Fruit fly (Drosophila melanogaster) whole organism, embryonic: Measurements from ENCODE around the gene fw.

ENCODE experiments used
- CG10147 ChIP-seq: fragments of 200-800 bp; sonication (Bioruptor generic); optimal IDR thresholded peaks from 2 replicates; lab custom pipeline; 2019; ENCODE audit warnings: missing biosample characterization, mild to moderate bottlenecking, missing genetic modification characterization, moderate library complexity
- CG10431 ChIP-seq: fragments of 200-800 bp; sonication (Bioruptor generic); optimal IDR thresholded peaks from 3 replicates; lab custom pipeline; 2018; ENCODE audit warnings: missing biosample characterization, mild to moderate bottlenecking, missing genetic modification characterization
- CG11456 ChIP-seq: fragments of 200-800 bp; sonication (Bioruptor generic); IDR thresholded peaks from 3 replicates; pipeline ENCODE4 v1.3.6; 2022; ENCODE audit warnings: missing biosample characterization, missing genetic modification characterization
- CG11695 ChIP-seq: fragments of 200-800 bp; sonication (Bioruptor generic); IDR thresholded peaks from 3 replicates; pipeline ENCODE4 v1.3.6; 2022; ENCODE audit warnings: missing biosample characterization, missing genetic modification characterization
- CG12299 ChIP-seq: fragments of 200-800 bp; sonication (Bioruptor generic); optimal IDR thresholded peaks from 2 replicates; lab custom pipeline; 2018; ENCODE audit warnings: missing biosample characterization, mild to moderate bottlenecking, missing genetic modification characterization
- CG15269 ChIP-seq: fragments of 200-800 bp; sonication (Bioruptor generic); optimal IDR thresholded peaks from 2 replicates; lab custom pipeline; 2018; ENCODE audit warnings: missing biosample characterization, mild to moderate bottlenecking, missing genetic modification characterization, moderate library complexity
- CG15514 ChIP-seq: fragments of 200-800 bp; sonication (Bioruptor generic); optimal IDR thresholded peaks from 3 replicates; lab custom pipeline; 2017; ENCODE audit warnings: missing biosample characterization, missing genetic modification characterization, mild to moderate bottlenecking, moderate library complexity, missing genetic modification reagents
- CG1603 ChIP-seq: fragments of 200-800 bp; sonication (Bioruptor generic); optimal IDR thresholded peaks from 2 replicates; lab custom pipeline; 2019; ENCODE audit warnings: missing biosample characterization, mild to moderate bottlenecking, missing genetic modification characterization, moderate library complexity
- CG16863 ChIP-seq: fragments of 200-800 bp; sonication (Bioruptor generic); optimal IDR thresholded peaks from 3 replicates; lab custom pipeline; 2016; ENCODE audit warnings: missing biosample characterization, missing genetic modification characterization
- CG18619 ChIP-seq: fragments of 200-800 bp; sonication (Bioruptor generic); optimal IDR thresholded peaks from 3 replicates; lab custom pipeline; 2017; ENCODE audit warnings: missing biosample characterization, mild to moderate bottlenecking, missing genetic modification characterization
- CG30403 ChIP-seq: fragments of 200-800 bp; sonication (Bioruptor generic); optimal IDR thresholded peaks from 3 replicates; lab custom pipeline; 2016; ENCODE audit warnings: missing biosample characterization, missing genetic modification characterization
- CG3065 ChIP-seq: fragments of 200-800 bp; sonication (Bioruptor generic); optimal IDR thresholded peaks from 2 replicates; lab custom pipeline; 2016; ENCODE audit warnings: missing biosample characterization, missing genetic modification characterization
- CG3163 ChIP-seq: fragments of 200-800 bp; sonication (Bioruptor generic); optimal IDR thresholded peaks from 3 replicates; lab custom pipeline; 2016; ENCODE audit warnings: missing biosample characterization, missing genetic modification characterization
- CG3407 ChIP-seq: fragments of 200-800 bp; sonication (Bioruptor generic); optimal IDR thresholded peaks from 2 replicates; lab custom pipeline; 2018; ENCODE audit warnings: missing biosample characterization, mild to moderate bottlenecking, missing genetic modification characterization
- CG42726 ChIP-seq: fragments of 200-800 bp; sonication (Bioruptor generic); IDR thresholded peaks from 2 replicates; pipeline ENCODE4 v1.3.6; 2022; ENCODE audit warnings: missing biosample characterization, missing genetic modification characterization; ENCODE audit not compliant: partially characterized antibody
- CG6791 ChIP-seq: fragments of 200-800 bp; sonication (Bioruptor generic); IDR thresholded peaks from 3 replicates; pipeline ENCODE4 v1.3.6; 2022; ENCODE audit warnings: missing biosample characterization, missing genetic modification characterization; ENCODE audit not compliant: partially characterized antibody
- CG7372 ChIP-seq: fragments of 200-800 bp; sonication (Bioruptor generic); IDR thresholded peaks from 2 replicates; pipeline ENCODE4 v1.3.6; 2022; ENCODE audit warnings: missing biosample characterization, missing genetic modification characterization
- CG8765 ChIP-seq: fragments of 200-800 bp; sonication (Bioruptor generic); IDR thresholded peaks from 2 replicates; pipeline ENCODE4 v1.3.6; 2022; ENCODE audit warnings: missing biosample characterization, missing genetic modification characterization
- CG9215 ChIP-seq: fragments of 200-800 bp; sonication (Bioruptor generic); IDR thresholded peaks from 2 replicates; pipeline ENCODE4 v1.3.6; 2022; ENCODE audit warnings: missing biosample characterization, missing genetic modification characterization
- Dip3 ChIP-seq: fragments of 200-800 bp; sonication (Bioruptor generic); optimal IDR thresholded peaks from 3 replicates; lab custom pipeline; 2016; ENCODE audit warnings: missing biosample characterization, missing genetic modification characterization
- Dref ChIP-seq: fragments of 200-800 bp; sonication (Bioruptor generic); IDR thresholded peaks from 2 replicates; pipeline ENCODE4 v1.3.6; 2022; ENCODE audit warnings: missing biosample characterization, missing genetic modification characterization
- Drgx ChIP-seq: fragments of 200-800 bp; sonication (Bioruptor generic); IDR thresholded peaks from 2 replicates; pipeline ENCODE4 v1.3.6; 2022; ENCODE audit warnings: missing biosample characterization, missing genetic modification characterization
- Elba2 ChIP-seq: fragments of 200-800 bp; sonication (Bioruptor generic); optimal IDR thresholded peaks from 3 replicates; lab custom pipeline; 2016; ENCODE audit warnings: missing biosample characterization, missing genetic modification characterization
- Hmr ChIP-seq: fragments of 200-800 bp; sonication (Bioruptor generic); optimal IDR thresholded peaks from 3 replicates; lab custom pipeline; 2017; ENCODE audit warnings: mild to moderate bottlenecking, missing biosample characterization, missing genetic modification reagents, missing genetic modification characterization
- Hr3 ChIP-seq: fragments of 200-800 bp; sonication (Bioruptor generic); optimal IDR thresholded peaks from 3 replicates; lab custom pipeline; 2016; ENCODE audit warnings: missing biosample characterization, missing genetic modification characterization
- Nf-YB ChIP-seq: fragments of 200-800 bp; sonication (Bioruptor generic); optimal IDR thresholded peaks from 3 replicates; lab custom pipeline; 2019; ENCODE audit warnings: missing biosample characterization, mild to moderate bottlenecking, missing genetic modification characterization, moderate library complexity
- Optix ChIP-seq: fragments of 200-800 bp; sonication (Bioruptor generic); IDR thresholded peaks from 3 replicates; pipeline ENCODE4 v1.3.6; 2022; ENCODE audit warnings: missing biosample characterization, missing genetic modification characterization
- Poxn ChIP-seq: fragments of 200-800 bp; sonication (Bioruptor generic); IDR thresholded peaks from 2 replicates; pipeline ENCODE4 v1.3.6; 2022; ENCODE audit warnings: missing biosample characterization, missing genetic modification characterization
- Sox100B ChIP-seq: fragments of 200-800 bp; sonication (Bioruptor generic); optimal IDR thresholded peaks from 3 replicates; lab custom pipeline; 2018; ENCODE audit warnings: missing biosample characterization, mild to moderate bottlenecking, missing genetic modification characterization
- ab ChIP-seq: fragments of 200-800 bp; sonication (Bioruptor generic); optimal IDR thresholded peaks from 2 replicates; lab custom pipeline; 2016; ENCODE audit warnings: missing biosample characterization, missing genetic modification characterization
- amos ChIP-seq: fragments of 200-800 bp; sonication (Bioruptor generic); IDR thresholded peaks from 2 replicates; pipeline ENCODE4 v1.3.6; 2022; ENCODE audit warnings: missing biosample characterization, missing genetic modification characterization; ENCODE audit not compliant: partially characterized antibody
- ase ChIP-seq: fragments of 200-800 bp; sonication (Bioruptor generic); IDR thresholded peaks from 3 replicates; pipeline ENCODE4 v1.3.6; 2022; ENCODE audit warnings: missing biosample characterization, missing genetic modification characterization
- cad ChIP-seq: fragments of >200 bp; optimal IDR thresholded peaks from 2 replicates; lab custom pipeline; 2017; ENCODE audit warnings: missing biosample characterization, missing genetic modification characterization
- cato ChIP-seq: fragments of 200-800 bp; sonication (Bioruptor generic); optimal IDR thresholded peaks from 2 replicates; lab custom pipeline; 2016; ENCODE audit warnings: missing biosample characterization, missing genetic modification characterization, borderline replicate concordance
- da ChIP-seq: fragments of 200-800 bp; sonication (Bioruptor generic); optimal IDR thresholded peaks from 2 replicates; lab custom pipeline; 2016; ENCODE audit warnings: missing biosample characterization, missing genetic modification characterization
- dimm ChIP-seq: fragments of 200-800 bp; sonication (Bioruptor generic); IDR thresholded peaks from 2 replicates; pipeline ENCODE4 v1.3.6; 2022; ENCODE audit warnings: missing biosample characterization, missing genetic modification characterization
- fd64A ChIP-seq: fragments of 200-800 bp; sonication (Bioruptor generic); optimal IDR thresholded peaks from 3 replicates; lab custom pipeline; 2018; ENCODE audit warnings: missing biosample characterization, mild to moderate bottlenecking, missing genetic modification characterization
- fd96Cb ChIP-seq: fragments of 200-800 bp; sonication (Bioruptor generic); optimal IDR thresholded peaks from 2 replicates; lab custom pipeline; 2018; ENCODE audit warnings: missing biosample characterization, mild to moderate bottlenecking, missing genetic modification characterization, moderate library complexity
- gem ChIP-seq: fragments of 200-800 bp; sonication (Bioruptor generic); optimal IDR thresholded peaks from 2 replicates; lab custom pipeline; 2019; ENCODE audit warnings: missing biosample characterization, mild to moderate bottlenecking, missing genetic modification characterization, moderate library complexity
- hth ChIP-seq: fragments of >200 bp; optimal IDR thresholded peaks from 2 replicates; lab custom pipeline; 2017; ENCODE audit warnings: inconsistent platforms
- jigr1 ChIP-seq: fragments of 200-800 bp; sonication (Bioruptor generic); IDR thresholded peaks from 3 replicates; pipeline ENCODE4 v1.3.6; 2022; ENCODE audit warnings: missing biosample characterization, missing genetic modification characterization
- jing ChIP-seq: fragments of 200-800 bp; sonication (Bioruptor generic); optimal IDR thresholded peaks from 2 replicates; lab custom pipeline; 2018; ENCODE audit warnings: missing biosample characterization, mild to moderate bottlenecking, missing genetic modification characterization
- mirr ChIP-seq: fragments of 200-800 bp; sonication (Bioruptor generic); optimal IDR thresholded peaks from 3 replicates; lab custom pipeline; 2018; ENCODE audit warnings: missing biosample characterization, mild to moderate bottlenecking, missing genetic modification characterization
- pho ChIP-seq: fragments of 200-800 bp; sonication (Bioruptor generic); optimal IDR thresholded peaks from 2 replicates; lab custom pipeline; 2016; ENCODE audit warnings: missing biosample characterization, missing genetic modification characterization
- psq ChIP-seq: fragments of 200-800 bp; sonication (Bioruptor generic); optimal IDR thresholded peaks from 2 replicates; lab custom pipeline; 2017; ENCODE audit warnings: missing biosample characterization, missing genetic modification characterization
- repo ChIP-seq: fragments of 200-800 bp; sonication (Bioruptor generic); optimal IDR thresholded peaks from 2 replicates; lab custom pipeline; 2016; ENCODE audit warnings: missing biosample characterization, missing genetic modification characterization
- sima ChIP-seq: fragments of 200-800 bp; sonication (Bioruptor generic); optimal IDR thresholded peaks from 2 replicates; lab custom pipeline; 2016; ENCODE audit warnings: missing biosample characterization, missing genetic modification characterization
- slou ChIP-seq: fragments of 200-800 bp; sonication (Bioruptor generic); optimal IDR thresholded peaks from 3 replicates; lab custom pipeline; 2016; ENCODE audit warnings: missing biosample characterization, missing genetic modification characterization
- slp2 ChIP-seq: fragments of 200-800 bp; sonication (Bioruptor generic); optimal IDR thresholded peaks from 2 replicates; lab custom pipeline; 2016; ENCODE audit warnings: missing biosample characterization, missing genetic modification characterization
- stc ChIP-seq: fragments of 200-800 bp; sonication (Bioruptor generic); IDR thresholded peaks from 2 replicates; pipeline ENCODE4 v1.3.6; 2022; ENCODE audit warnings: missing biosample characterization, missing genetic modification characterization
- vnd ChIP-seq: fragments of 200-800 bp; sonication (Bioruptor generic); IDR thresholded peaks from 3 replicates; pipeline ENCODE4 v1.3.6; 2022; ENCODE audit warnings: missing biosample characterization, missing genetic modification characterization; ENCODE audit not compliant: partially characterized antibody

The fw gene

dm6 chrX:12028825-12029514 is 25.3 kb upstream of the fw start, which contains the start of gene Usp7 (continued):
- TF ChIP-seq CG6791 (GFP tag; lab: Robert Waterston, UW) (peak; percentile 98), CG11456 (GFP tag; lab: Robert Waterston, UW) (no peak), dimm (GFP tag; lab: Robert Waterston, UW) (no peak), CG12299 (tag; lab: Kevin White, UChicago) (no peak), CG15269 (no peak), vnd (GFP tag; lab: Robert Waterston, UW) (peak; percentile 91), hth (lab: Kevin White, UChicago) (no peak), CG10431 (GFP tag; lab: Kevin White, UChicago) (no peak), Hmr (GFP tag; lab: Kevin White, UChicago) (no peak), psq (no peak), Poxn (no peak), jigr1 (GFP tag; lab: Robert Waterston, UW) (no peak; the same call in 2 of the 3 replicates), Elba2 (GFP tag; lab: Kevin White, UChicago) (no peak), CG3065 (GFP tag; lab: Kevin White, UChicago) (no peak), CG3407 (GFP tag; lab: Kevin White, UChicago) (no peak), CG16863 (no peak), slou (GFP tag; lab: Kevin White, UChicago) (no peak), CG15514 (no peak), pho (no peak), cad (GFP tag; lab: Kevin White, UChicago) (no peak), amos (GFP tag; lab: Robert Waterston, UW) (peak; percentile 97), stc (GFP tag; lab: Robert Waterston, UW) (no peak), CG7372 (GFP tag; lab: Robert Waterston, UW) (0 out of 2 replicates have a peak, but pooled peaks have one; percentile 17), slp2 (GFP tag; lab: Kevin White, UChicago) (no peak), Nf-YB (GFP tag; lab: Kevin White, UChicago) (no peak), Dref (GFP tag; lab: Robert Waterston, UW) (peak; percentile 98), CG9215 (GFP tag; lab: Robert Waterston, UW) (no peak), CG3163 (no peak), ase (GFP tag; lab: Robert Waterston, UW) (no peak), Sox100B (GFP tag; lab: Kevin White, UChicago) (no peak), repo (GFP tag; lab: Kevin White, UChicago) (no peak), gem (no peak), CG42726 (GFP tag; lab: Robert Waterston, UW) (peak; percentile 96), Drgx (no peak), CG10147 (GFP tag; lab: Kevin White, UChicago) (no peak), Dip3 (GFP tag; lab: Kevin White, UChicago) (no peak), sima (no peak), ab (GFP tag; lab: Kevin White, UChicago) (no peak), mirr (GFP tag; lab: Kevin White, UChicago) (no peak), fd96Cb (tag; lab: Kevin White, UChicago) (no peak), fd64A (GFP tag; lab: Kevin White, UChicago) (no peak), CG30403 (GFP tag; lab: Kevin White, UChicago) (peak; percentile 20), da (GFP tag; lab: Kevin White, UChicago) (no peak), Optix (GFP tag; lab: Robert Waterston, UW) (no peak), CG11695 (no peak), CG18619 (no peak), CG1603 (tag; lab: Kevin White, UChicago) (no peak), jing (GFP tag; lab: Kevin White, UChicago) (no peak), Hr3 (GFP tag; lab: Kevin White, UChicago) (no peak), CG8765 (GFP tag; lab: Robert Waterston, UW) (no peak), cato (GFP tag; lab: Kevin White, UChicago) (no peak)
